Worm (Caenorhabditis elegans) whole organism, young adult: ENCODE data around the gene pqn-2.

Experiments used
- K12H6.12 ChIP-seq: fragments of 200-800 bp; sonication (Bioruptor generic); optimal IDR thresholded peaks from 2 replicates; lab custom pipeline; 2018; ENCODE audit warnings: mild to moderate bottlenecking, missing genetic modification characterization, missing compliant biosample characterization
- attf-3 ChIP-seq: fragments of 200-800 bp; sonication (Bioruptor generic); conservative IDR thresholded peaks from 2 replicates; pipeline ENCODE4 v1.3.6; 2022; ENCODE audit warnings: missing genetic modification reagents, missing genetic modification characterization, missing compliant biosample characterization

ce11 chrV:10355773-10356335 is 26.4 kb upstream of the pqn-2 start, which contains the start of gene sluh-7:
- no peak for TF ChIP-seq attf-3
- peak; percentile 35 for TF ChIP-seq K12H6.12 (tag; lab: Kevin White, UChicago)
